Fruit fly (Drosophila melanogaster) Kc167 (cell line): Measurements from ENCODE around the gene CG12115.

ENCODE experiments used
- Sin3A ChIP-seq: fragments of >200 bp; optimal IDR thresholded peaks from 2 replicates; lab custom pipeline; 2018; ENCODE audit warnings: missing external identifiers
- h ChIP-seq: fragments of >200 bp; optimal IDR thresholded peaks from 3 replicates; lab custom pipeline; 2018; ENCODE audit warnings: missing external identifiers
- insv ChIP-seq: fragments of >200 bp; optimal IDR thresholded peaks from 3 replicates; lab custom pipeline; 2018; ENCODE audit warnings: missing external identifiers
- psq ChIP-seq: fragments of >200 bp; optimal IDR thresholded peaks from 2 replicates; lab custom pipeline; 2017; ENCODE audit warnings: missing external identifiers
- ttk ChIP-seq: sonication (Bioruptor generic); optimal IDR thresholded peaks from 2 replicates; lab custom pipeline; 2017; ENCODE audit warnings: missing external identifiers

- TF ChIP-seq Sin3A = no peak
- TF ChIP-seq h (lab: Kevin White, UChicago) = no peak
- TF ChIP-seq insv = no peak
- no peak for TF ChIP-seq ttk (lab: Kevin White, UChicago)
- TF ChIP-seq psq = no peak
Observed at dm6 chrX:9161912-9162311, 28.5 kb downstream of the CG12115 start, which contains the start of the genes Zpr1 and CG44532.
